Fruit fly (Drosophila melanogaster): ENCODE results near the gene CG33189.

Gene CG33189

DNA sequence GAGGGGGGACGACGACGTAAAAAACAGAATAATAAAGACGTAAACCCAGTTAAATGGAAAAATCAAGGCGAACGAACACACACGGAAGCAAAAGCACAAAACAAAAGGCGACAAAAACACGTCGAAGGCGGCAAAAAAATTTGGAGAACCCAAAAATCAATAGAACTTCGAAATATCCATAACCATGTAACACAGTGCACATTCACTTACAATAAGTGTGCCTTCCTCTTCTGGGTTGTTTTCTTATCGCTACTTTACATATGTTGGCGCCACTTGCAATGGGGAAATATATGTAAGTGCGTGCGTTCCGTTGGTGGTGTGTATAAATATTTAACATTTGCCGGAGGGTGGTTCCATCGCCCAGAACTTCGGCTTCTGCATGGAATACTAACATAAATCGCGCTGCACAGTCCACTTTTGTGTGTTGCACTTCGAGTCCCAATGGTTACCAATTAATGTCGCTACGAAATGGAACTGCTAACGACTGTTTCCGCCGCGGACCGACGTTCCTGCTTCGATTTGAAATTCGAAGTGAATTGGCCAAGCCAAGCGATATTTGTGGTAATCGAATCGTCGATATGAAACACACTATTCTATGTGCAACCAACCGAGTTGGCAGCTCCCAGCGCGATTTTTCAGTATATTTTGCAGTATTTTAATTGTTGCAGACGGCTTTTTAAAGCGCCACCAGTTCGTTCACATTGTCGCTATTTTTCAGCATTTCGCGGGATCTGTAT is 33.3 kb downstream of the CG33189 start, which contains the start of the genes CG9801 and Nasp (continued):
- TF ChIP-seq dysf (GFP tag; IDR thresholded peaks at IDR 0.05): 0 out of 3 replicates have a peak, but pooled peaks have one; percentile 23
- TF ChIP-seq CG9609 (GFP tag; optimal IDR thresholded peaks at IDR 0.05): no peak
- no peak for TF ChIP-seq Poxn (GFP tag; IDR thresholded peaks at IDR 0.05)
- peak; percentile 42 for TF ChIP-seq phol (tag; optimal IDR thresholded peaks at IDR 0.05)
- peak; percentile 20; the same call in 1 of the 2 replicates for TF ChIP-seq CG31441 (GFP tag; IDR thresholded peaks at IDR 0.05)
- TF ChIP-seq CG10654 (GFP tag; optimal IDR thresholded peaks at IDR 0.05): no peak
- peak; percentile 37 for TF ChIP-seq CG8924 (tag; optimal IDR thresholded peaks at IDR 0.05)
- peak; percentile 86 for TF ChIP-seq CG12659 (GFP tag; optimal IDR thresholded peaks at IDR 0.05)
- peak; percentile 84 for TF ChIP-seq bbx (GFP tag; IDR thresholded peaks at IDR 0.05; ENCODE audit: partially characterized antibody)
- no peak for TF ChIP-seq abd-A (tag; optimal IDR thresholded peaks at IDR 0.05)
- no peak for TF ChIP-seq Nf-YB (GFP tag; optimal IDR thresholded peaks at IDR 0.05)
- no peak for TF ChIP-seq Adf1 (GFP tag; IDR thresholded peaks at IDR 0.05)
- peak; percentile 67 for TF ChIP-seq CTCF (GFP tag; optimal IDR thresholded peaks at IDR 0.05)
- no peak for TF ChIP-seq cad (GFP tag; optimal IDR thresholded peaks at IDR 0.05)
- no peak for TF ChIP-seq Vsx1 (GFP tag; optimal IDR thresholded peaks at IDR 0.05)
- peak; percentile 1 for TF ChIP-seq Atf-2 (GFP tag; optimal IDR thresholded peaks at IDR 0.05)
- TF ChIP-seq en (GFP tag; optimal IDR thresholded peaks at IDR 0.05): no peak
- TF ChIP-seq Ets65A (GFP tag): peak; percentile 49
- TF ChIP-seq HmgZ (tag; optimal IDR thresholded peaks at IDR 0.05): peak; percentile 76
- peak; percentile 20 for TF ChIP-seq kah (GFP tag; optimal IDR thresholded peaks at IDR 0.05)
- peak; percentile 74 for TF ChIP-seq unc-4 (GFP tag; IDR thresholded peaks at IDR 0.05; ENCODE audit: partially characterized antibody)
- TF ChIP-seq CG4282 (GFP tag; optimal IDR thresholded peaks at IDR 0.05): no peak
- TF ChIP-seq CG6683 (GFP tag; optimal IDR thresholded peaks at IDR 0.05): no peak
- TF ChIP-seq prd (optimal IDR thresholded peaks at IDR 0.05): no peak
- TF ChIP-seq prd (GFP tag; IDR thresholded peaks at IDR 0.05): peak; percentile 22; the same call in 1 of the 3 replicates
- TF ChIP-seq Dfd (GFP tag; optimal IDR thresholded peaks at IDR 0.05): no peak
- TF ChIP-seq Pdp1 (GFP tag; optimal IDR thresholded peaks at IDR 0.05): peak in 1 of 2 experiments; percentile 29
- TF ChIP-seq CG5245 (GFP tag; optimal IDR thresholded peaks at IDR 0.05): peak; percentile 7
- peak; percentile 18 for TF ChIP-seq CG10979 (tag; optimal IDR thresholded peaks at IDR 0.05)
- TF ChIP-seq crol (GFP tag; IDR thresholded peaks at IDR 0.05): no peak
- no peak for TF ChIP-seq CG13424 (tag; optimal IDR thresholded peaks at IDR 0.05)
- no peak for TF ChIP-seq odd (GFP tag; optimal IDR thresholded peaks at IDR 0.05)
- TF ChIP-seq Scr (GFP tag; IDR thresholded peaks at IDR 0.05; ENCODE audit: partially characterized antibody): peak; percentile 70
- TF ChIP-seq chm (GFP tag; IDR thresholded peaks at IDR 0.05): peak; percentile 74; the same call in 1 of the 2 replicates
- no peak for TF ChIP-seq PHDP (tag; optimal IDR thresholded peaks at IDR 0.05)
- TF ChIP-seq Usf (GFP tag; optimal IDR thresholded peaks at IDR 0.05): no peak
- TF ChIP-seq zf30C (GFP tag; optimal IDR thresholded peaks at IDR 0.05): no peak
- no peak for TF ChIP-seq al (GFP tag; IDR thresholded peaks at IDR 0.05)
- TF ChIP-seq fd3F (GFP tag; optimal IDR thresholded peaks at IDR 0.05): peak; percentile 24
- TF ChIP-seq CG12104 (GFP tag; optimal IDR thresholded peaks at IDR 0.05): no peak
- TF ChIP-seq slbo (GFP tag; IDR thresholded peaks at IDR 0.05): peak; percentile 31; the same call in 1 of the 2 replicates
- no peak for TF ChIP-seq scrt (GFP tag; optimal IDR thresholded peaks at IDR 0.05)
- TF ChIP-seq CG11093 (GFP tag; IDR thresholded peaks at IDR 0.05): no peak
- peak; percentile 11 for TF ChIP-seq dmrt11E (tag; optimal IDR thresholded peaks at IDR 0.05)
- no peak for TF ChIP-seq Camta (GFP tag; optimal IDR thresholded peaks at IDR 0.05)
- no peak for TF ChIP-seq cas (GFP tag; IDR thresholded peaks at IDR 0.05)
- peak; percentile 39 for TF ChIP-seq pb (GFP tag; optimal IDR thresholded peaks at IDR 0.05)
- no peak for TF ChIP-seq tll (GFP tag; optimal IDR thresholded peaks at IDR 0.05)
- TF ChIP-seq mld (GFP tag; IDR thresholded peaks at IDR 0.05; ENCODE audit: partially characterized antibody): peak; percentile 63
- no peak for TF ChIP-seq BtbVII (GFP tag; optimal IDR thresholded peaks at IDR 0.05)

Measured in whole organism, embryonic.